Worm (Caenorhabditis elegans) whole organism, early embryonic: ENCODE data around the gene rab-37.

Experiments
- B0310.2 ChIP-seq: sonication (generic microtip); optimal IDR thresholded peaks from 2 replicates; lab custom pipeline; 2016; ENCODE audit warnings: mild to moderate bottlenecking, missing genetic modification characterization, missing compliant biosample characterization
- F13C5.2 ChIP-seq: sonication (generic microtip); optimal IDR thresholded peaks from 2 replicates; lab custom pipeline; 2017; ENCODE audit warnings: mild to moderate bottlenecking, missing genetic modification characterization, inconsistent platforms, missing compliant biosample characterization
- aly-1 ChIP-seq: sonication (generic microtip); optimal IDR thresholded peaks from 2 replicates; lab custom pipeline; 2016; ENCODE audit warnings: missing genetic modification characterization, missing compliant biosample characterization
- ama-1 ChIP-seq: fragments of 150-350 bp; optimal IDR thresholded peaks from 2 replicates; lab custom pipeline; 2014
- ceh-13 ChIP-seq: fragments of 200-800 bp; sonication (Bioruptor generic); optimal IDR thresholded peaks from 2 replicates; lab custom pipeline; 2018; ENCODE audit warnings: mild to moderate bottlenecking, missing genetic modification characterization, missing compliant biosample characterization
- ceh-36 ChIP-seq: sonication (generic microtip); optimal IDR thresholded peaks from 2 replicates; lab custom pipeline; 2016; ENCODE audit warnings: missing genetic modification characterization, inconsistent platforms, missing compliant biosample characterization
- ets-7 ChIP-seq: sonication (generic microtip); optimal IDR thresholded peaks from 2 replicates; lab custom pipeline; 2016; ENCODE audit warnings: missing genotype, missing genetic modification characterization, missing compliant biosample characterization
- flt-1 ChIP-seq: fragments of 200-800 bp; sonication (Bioruptor generic); IDR thresholded peaks from 2 replicates; pipeline ENCODE4 v1.3.6; 2022; ENCODE audit warnings: missing genetic modification characterization, missing compliant biosample characterization
- hmbx-1 ChIP-seq: sonication (generic microtip); optimal IDR thresholded peaks from 2 replicates; lab custom pipeline; 2016; ENCODE audit warnings: mild to moderate bottlenecking, missing genetic modification characterization, missing compliant biosample characterization
- hmg-4 ChIP-seq: fragments of 200-800 bp; sonication (Bioruptor generic); optimal IDR thresholded peaks from 2 replicates; lab custom pipeline; 2018; ENCODE audit warnings: mild to moderate bottlenecking, missing genetic modification characterization, missing compliant biosample characterization
- hnd-1 ChIP-seq: sonication (generic microtip); optimal IDR thresholded peaks from 2 replicates; lab custom pipeline; 2016; ENCODE audit warnings: missing genetic modification characterization, missing compliant biosample characterization
- pes-1 ChIP-seq: fragments of 200-800 bp; sonication (Bioruptor generic); IDR thresholded peaks from 2 replicates; pipeline ENCODE4 v1.3.6; 2022; ENCODE audit warnings: missing genetic modification reagents, missing genetic modification characterization, missing compliant biosample characterization
- scrt-1 ChIP-seq: fragments of 200-800 bp; sonication (Bioruptor generic); IDR thresholded peaks from 2 replicates; pipeline ENCODE4 v1.3.6; 2022; ENCODE audit warnings: missing genetic modification characterization, missing compliant biosample characterization
- sea-1 ChIP-seq: fragments of 200-800 bp; sonication (Bioruptor generic); conservative IDR thresholded peaks from 2 replicates; pipeline ENCODE4 v1.3.6; 2022; ENCODE audit warnings: missing genetic modification characterization, missing compliant biosample characterization
- tbx-11 ChIP-seq: fragments of 200-800 bp; sonication (Bioruptor generic); IDR thresholded peaks from 2 replicates; pipeline ENCODE4 v1.3.6; 2022; ENCODE audit warnings: missing genetic modification characterization, missing compliant biosample characterization
- tbx-37 ChIP-seq: fragments of 200-800 bp; sonication (Bioruptor generic); conservative IDR thresholded peaks from 2 replicates; pipeline ENCODE4 v1.3.6; 2022; ENCODE audit warnings: missing genetic modification reagents, missing genetic modification characterization, missing compliant biosample characterization
- tra-4 ChIP-seq: sonication (generic microtip); optimal IDR thresholded peaks from 2 replicates; lab custom pipeline; 2017; ENCODE audit warnings: missing genetic modification characterization, missing compliant biosample characterization

The rab-37 gene

DNA sequence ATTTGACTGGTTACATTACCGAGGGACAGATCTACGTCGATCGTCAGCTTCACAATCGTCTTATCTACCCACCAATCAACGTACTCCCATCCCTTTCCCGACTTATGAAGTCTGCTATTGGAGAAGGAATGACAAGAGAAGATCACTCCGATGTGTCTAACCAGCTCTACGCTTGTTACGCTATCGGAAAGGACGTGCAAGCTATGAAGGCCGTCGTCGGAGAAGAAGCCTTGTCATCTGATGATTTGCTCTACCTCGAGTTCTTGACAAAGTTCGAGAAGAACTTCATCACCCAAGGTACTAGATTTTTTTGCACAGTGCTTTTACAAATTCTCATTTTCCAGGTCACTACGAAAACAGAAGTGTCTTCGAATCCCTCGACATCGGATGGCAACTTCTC lies 43.4 kb downstream of the rab-37 start:
- no peak for TF ChIP-seq scrt-1 (GFP tag; lab: Robert Waterston, UW)
- no peak for TF ChIP-seq B0310.2 (tag; lab: Kevin White, UChicago)

DNA sequence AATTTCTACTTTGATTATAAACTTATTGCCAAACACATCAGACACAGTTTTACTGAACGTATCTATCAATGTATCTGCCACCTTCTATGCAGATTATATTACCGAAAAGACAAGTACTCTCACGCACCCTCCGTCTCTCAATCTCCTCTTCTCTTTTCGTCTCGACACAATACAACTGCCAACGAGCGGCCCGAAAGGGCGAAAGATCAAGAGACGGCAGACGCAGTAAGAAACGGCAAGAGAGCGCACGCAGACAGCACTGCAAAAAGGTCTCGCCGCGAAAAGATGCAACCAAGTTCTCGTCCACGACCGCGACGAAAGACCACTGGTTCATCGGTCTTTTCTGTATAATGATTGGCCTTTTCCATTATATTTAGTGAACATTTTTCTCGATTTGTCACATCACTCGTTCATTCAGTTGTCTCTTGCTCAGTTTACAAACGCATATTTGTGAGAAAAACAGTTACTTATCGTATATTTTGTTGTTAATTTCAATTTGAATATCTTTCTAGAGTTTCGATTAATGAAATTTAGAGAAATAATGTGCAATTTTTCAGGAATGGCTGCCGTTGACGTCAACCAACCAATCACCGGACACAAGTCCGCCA lies 45.0 kb downstream of the rab-37 start, which contains the start of gene vha-12:
vha-12 (plus strand) TSS at position 558 of the 608 bp plus-strand sequence.
- no peak for TF ChIP-seq scrt-1 (GFP tag; lab: Robert Waterston, UW)

DNA sequence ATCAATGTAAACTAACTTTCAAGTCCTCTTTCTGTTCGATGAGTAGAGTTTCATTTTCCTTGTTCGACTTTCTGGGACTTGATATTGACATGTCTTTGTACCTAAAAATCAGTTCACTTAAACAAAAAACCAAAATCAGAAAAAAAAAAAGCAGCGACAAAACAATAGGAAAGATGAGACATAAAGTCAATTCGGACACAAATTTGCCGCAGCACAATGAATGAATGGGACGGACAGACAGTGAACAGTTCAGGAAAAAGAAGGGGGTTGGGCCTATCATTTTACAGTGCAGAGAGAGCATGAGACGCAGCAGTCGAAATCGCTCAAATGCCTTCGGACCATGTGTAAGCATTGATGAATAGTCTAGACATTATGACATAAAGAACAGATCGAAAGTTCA lies 49.0 kb downstream of the rab-37 start, which contains the start of gene mrp-6:
mrp-6 (minus strand) TSS at position 101 of the 400 bp plus-strand sequence.
- TF ChIP-seq sea-1 (GFP tag; lab: Robert Waterston, UW): no peak
- TF ChIP-seq ceh-36 (tag; lab: Kevin White, UChicago): no peak
- no peak for TF ChIP-seq flt-1 (GFP tag; lab: Robert Waterston, UW)
- TF ChIP-seq tbx-37: no peak
- no peak for TF ChIP-seq B0310.2 (tag; lab: Kevin White, UChicago)
- no peak for TF ChIP-seq ets-7
- no peak for TF ChIP-seq hmg-4 (GFP tag; lab: Kevin White, UChicago)
- no peak for TF ChIP-seq hnd-1 (tag; lab: Kevin White, UChicago)
- no peak for TF ChIP-seq tra-4 (tag; lab: Kevin White, UChicago)
- no peak for TF ChIP-seq aly-1
- TF ChIP-seq F13C5.2 (tag; lab: Kevin White, UChicago): no peak
- TF ChIP-seq ama-1 (lab: Kevin White, UChicago): no peak
- TF ChIP-seq ceh-13 (GFP tag; lab: Kevin White, UChicago): no peak
- no peak for TF ChIP-seq hmbx-1 (tag; lab: Kevin White, UChicago)
- TF ChIP-seq pes-1: no peak
- no peak for TF ChIP-seq scrt-1 (GFP tag; lab: Robert Waterston, UW)
- TF ChIP-seq tbx-11: no peak
